Worm (Caenorhabditis elegans) whole organism, L4 larva: ENCODE data around the gene dct-17.

Experiments used
- F10B5.3 ChIP-seq: sonication (generic microtip); optimal IDR thresholded peaks from 2 replicates; lab custom pipeline; 2016; ENCODE audit warnings: mild to moderate bottlenecking, missing genetic modification characterization, missing compliant biosample characterization
- R02D3.7 ChIP-seq: fragments of 150-350 bp; sonication (generic microtip); optimal IDR thresholded peaks from 3 replicates; lab custom pipeline; 2014; ENCODE audit warnings: missing biosample characterization, missing genetic modification characterization
- T20F7.1 ChIP-seq: fragments of 200-800 bp; sonication (Bioruptor generic); optimal IDR thresholded peaks from 2 replicates; lab custom pipeline; 2018; ENCODE audit warnings: mild to moderate bottlenecking, missing genetic modification characterization, missing compliant biosample characterization
- Y5F2A.4 ChIP-seq: fragments of 200-800 bp; sonication (Bioruptor generic); optimal IDR thresholded peaks from 2 replicates; lab custom pipeline; 2018; ENCODE audit warnings: mild to moderate bottlenecking, missing genetic modification characterization, missing compliant biosample characterization
- aha-1 ChIP-seq: fragments of 150-350 bp; peaks from one replicate; lab custom pipeline; 2014; ENCODE audit warnings: missing biosample characterization, missing genetic modification characterization
- ama-1 ChIP-seq: fragments of 150-350 bp; optimal IDR thresholded peaks from 2 replicates; lab custom pipeline; 2014; ENCODE audit warnings: inconsistent platforms, mixed read lengths
- ceh-28 ChIP-seq: fragments of 150-350 bp; optimal IDR thresholded peaks from 2 replicates; lab custom pipeline; 2014; ENCODE audit warnings: missing biosample characterization, missing genetic modification reagents, missing genetic modification characterization
- ceh-32 ChIP-seq: sonication (generic microtip); optimal IDR thresholded peaks from 2 replicates; lab custom pipeline; 2016; ENCODE audit warnings: mild to moderate bottlenecking, missing genetic modification characterization, missing compliant biosample characterization; ENCODE audit not compliant: poor library complexity
- ceh-62 ChIP-seq: sonication (generic microtip); optimal IDR thresholded peaks from 2 replicates; lab custom pipeline; 2017; ENCODE audit warnings: missing biosample characterization, missing genetic modification characterization
- cey-2 ChIP-seq: sonication (generic microtip); optimal IDR thresholded peaks from 3 replicates; lab custom pipeline; 2017; ENCODE audit warnings: missing genetic modification characterization, mild to moderate bottlenecking, missing compliant biosample characterization, antibody characterized with exemption, borderline replicate concordance; ENCODE audit not compliant: insufficient read depth
- ctbp-1 ChIP-seq: fragments of 200-800 bp; sonication (Bioruptor generic); IDR thresholded peaks from 2 replicates; pipeline ENCODE4 v1.3.6; 2022; ENCODE audit warnings: missing genetic modification reagents, missing genetic modification characterization, missing compliant biosample characterization
- daf-16 ChIP-seq, 3 experiments: sonication (generic microtip); optimal IDR thresholded peaks; 2 replicates each; lab custom pipeline; 2016 to 2017; ENCODE audit warnings: missing genetic modification characterization in 3 of 3, missing genetic modification reagents in 3 of 3, mild to moderate bottlenecking in 2 of 3, missing compliant biosample characterization in 2 of 3, missing biosample characterization in 1 of 3, moderate library complexity in 1 of 3
- daf-8 ChIP-seq: fragments of 200-800 bp; sonication (Bioruptor generic); IDR thresholded peaks from 2 replicates; pipeline ENCODE4 v1.3.6; 2022; ENCODE audit warnings: missing genetic modification characterization, missing compliant biosample characterization
- dmd-6 ChIP-seq: fragments of 200-800 bp; sonication (Bioruptor generic); IDR thresholded peaks from 2 replicates; pipeline ENCODE4 v1.3.6; 2022; ENCODE audit warnings: missing genetic modification reagents, missing genetic modification characterization, missing compliant biosample characterization
- dve-1 ChIP-seq: sonication (generic microtip); optimal IDR thresholded peaks from 2 replicates; lab custom pipeline; 2017; ENCODE audit warnings: antibody characterized with exemption, mild to moderate bottlenecking, missing genetic modification characterization, missing compliant biosample characterization; ENCODE audit not compliant: insufficient read depth
- egl-27 ChIP-seq: sonication (generic microtip); optimal IDR thresholded peaks from 3 replicates; lab custom pipeline; 2017; ENCODE audit warnings: missing biosample characterization, missing genetic modification reagents, missing genetic modification characterization
- hif-1 ChIP-seq, 2 experiments: sonication (generic microtip); optimal IDR thresholded peaks; 2 replicates each; lab custom pipeline; 2016 to 2017; ENCODE audit warnings: missing compliant biosample characterization in 2 of 2, missing genetic modification characterization in 2 of 2, missing genetic modification reagents in 2 of 2, missing genotype in 2 of 2, mild to moderate bottlenecking in 1 of 2
- hlh-11 ChIP-seq: fragments of 200-800 bp; sonication (Bioruptor generic); optimal IDR thresholded peaks from 2 replicates; lab custom pipeline; 2018; ENCODE audit warnings: mild to moderate bottlenecking, missing genetic modification characterization, missing compliant biosample characterization
- jun-1 ChIP-seq: fragments of 150-350 bp; optimal IDR thresholded peaks from 2 replicates; lab custom pipeline; 2014; ENCODE audit warnings: missing biosample characterization, missing genetic modification reagents, missing genetic modification characterization
- lim-7 ChIP-seq: fragments of 200-800 bp; sonication (Bioruptor generic); IDR thresholded peaks from 2 replicates; pipeline ENCODE4 v1.3.6; 2022; ENCODE audit warnings: missing genetic modification characterization, missing compliant biosample characterization
- lin-1 ChIP-seq: fragments of 200-800 bp; sonication (Bioruptor generic); IDR thresholded peaks from 2 replicates; pipeline ENCODE4 v1.3.6; 2022; ENCODE audit warnings: missing genetic modification reagents, missing genetic modification characterization, missing compliant biosample characterization
- lin-13 ChIP-seq: fragments of 150-350 bp; optimal IDR thresholded peaks from 2 replicates; lab custom pipeline; 2014; ENCODE audit warnings: missing biosample characterization, missing genetic modification reagents, missing genetic modification characterization
- lin-38 ChIP-seq: fragments of 200-800 bp; sonication (Bioruptor generic); IDR thresholded peaks from 2 replicates; pipeline ENCODE4 v1.3.6; 2022; ENCODE audit warnings: missing genetic modification reagents, missing genetic modification characterization, missing compliant biosample characterization
- madf-5 ChIP-seq, 2 experiments: fragments of 200-800 bp; sonication (Bioruptor generic); IDR thresholded peaks; 2 replicates each; pipeline ENCODE4 v1.3.6; 2022; ENCODE audit warnings: missing compliant biosample characterization in 2 of 2, missing genetic modification characterization in 2 of 2
- mdl-1 ChIP-seq, 2 experiments: fragments of 150-350 bp in 1 of 2; sonication (generic microtip) in 1 of 2; optimal IDR thresholded peaks; 2 replicates each; lab custom pipeline; 2014 to 2017; ENCODE audit warnings: missing biosample characterization in 2 of 2, missing genetic modification characterization in 2 of 2
- mxl-2 ChIP-seq: fragments of 200-800 bp; sonication (Bioruptor generic); conservative IDR thresholded peaks from 2 replicates; pipeline ENCODE4 v1.3.6; 2022; ENCODE audit warnings: missing genetic modification reagents, missing genetic modification characterization, missing compliant biosample characterization
- mxl-3 ChIP-seq: fragments of 200-800 bp; sonication (Bioruptor generic); optimal IDR thresholded peaks from 2 replicates; lab custom pipeline; 2018; ENCODE audit warnings: mild to moderate bottlenecking, missing genetic modification characterization, missing compliant biosample characterization
- nhr-237 ChIP-seq: sonication (generic microtip); optimal IDR thresholded peaks from 2 replicates; lab custom pipeline; 2017; ENCODE audit warnings: missing biosample characterization, missing genetic modification characterization
- nhr-28 ChIP-seq: fragments of 150-350 bp; optimal IDR thresholded peaks from 2 replicates; lab custom pipeline; 2014; ENCODE audit warnings: missing biosample characterization, missing genetic modification characterization
- nhr-42 ChIP-seq: fragments of 200-800 bp; sonication (Bioruptor generic); IDR thresholded peaks from 2 replicates; pipeline ENCODE4 v1.3.6; 2022; ENCODE audit warnings: missing genetic modification characterization, missing compliant biosample characterization
- sdz-12 ChIP-seq: fragments of 200-800 bp; sonication (Bioruptor generic); optimal IDR thresholded peaks from 2 replicates; lab custom pipeline; 2018; ENCODE audit warnings: mild to moderate bottlenecking, missing genetic modification characterization, missing compliant biosample characterization
- unc-130 ChIP-seq: sonication (generic microtip); optimal IDR thresholded peaks from 2 replicates; lab custom pipeline; 2016; ENCODE audit warnings: missing genetic modification reagents, missing genetic modification characterization, missing compliant biosample characterization
- unc-39 ChIP-seq: sonication (generic microtip); optimal IDR thresholded peaks from 2 replicates; lab custom pipeline; 2017; ENCODE audit warnings: missing biosample characterization, missing genetic modification characterization
- unc-62 ChIP-seq, 3 experiments: fragments of 150-350 bp in 1 of 3; sonication (generic microtip); optimal IDR thresholded peaks in 2 of 3; peaks in 1 of 3; 1 replicate in 1 of 3; 2 replicates in 2 of 3; lab custom pipeline; 2014 to 2017; ENCODE audit warnings: missing biosample characterization in 3 of 3, missing genetic modification characterization in 3 of 3, missing genetic modification reagents in 3 of 3, missing genotype in 1 of 3
- vab-7 ChIP-seq: fragments of 200-800 bp; sonication (Bioruptor generic); IDR thresholded peaks from 2 replicates; pipeline ENCODE4 v1.3.6; 2022; ENCODE audit warnings: missing genetic modification reagents, missing genetic modification characterization, missing compliant biosample characterization
- zip-11 ChIP-seq: fragments of 200-800 bp; sonication (Bioruptor generic); IDR thresholded peaks from 2 replicates; pipeline ENCODE4 v1.3.6; 2022; ENCODE audit warnings: missing genetic modification characterization, missing compliant biosample characterization
- ztf-7 ChIP-seq: fragments of 150-350 bp; optimal IDR thresholded peaks from 2 replicates; lab custom pipeline; 2014; ENCODE audit warnings: missing biosample characterization, missing genetic modification characterization

dct-17 gene

DNA sequence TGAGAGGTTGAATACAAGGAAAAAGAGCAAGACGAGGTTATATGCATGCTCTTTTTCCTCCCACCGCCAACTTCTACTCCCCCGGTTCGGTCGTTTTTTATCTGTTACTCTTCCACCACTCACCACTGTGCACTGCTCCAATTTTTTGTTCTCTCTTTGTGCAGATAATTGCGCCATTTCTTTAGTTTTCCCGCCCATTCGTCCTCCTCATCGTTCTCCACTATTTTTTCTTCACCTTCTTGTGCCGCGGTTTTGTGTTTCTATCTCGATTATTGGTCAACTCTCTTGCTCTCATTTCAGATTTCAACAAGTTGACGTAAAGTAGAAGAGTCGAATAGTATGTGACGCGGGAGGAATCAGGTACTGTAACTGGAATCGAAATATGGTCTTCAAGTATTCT is 41.0 kb downstream of the dct-17 start, which contains the start of gene T01D3.1:
Gene T01D3.1, plus strand, starts transcription at position 301 of the 400 bp plus-strand sequence.
- TF ChIP-seq mxl-2 (GFP tag; lab: Robert Waterston, UW) (no peak), unc-62 (GFP tag; optimal IDR thresholded peaks at IDR 0.05 in 1 of 2; lab: Kevin White, UChicago) (peak in 1 of 2 experiments; percentile 58), unc-62 (tag; optimal IDR thresholded peaks at IDR 0.05; lab: Kevin White, UChicago) (no peak), dmd-6 (GFP tag; lab: Robert Waterston, UW) (no peak), daf-16 (GFP tag; optimal IDR thresholded peaks at IDR 0.05; lab: Kevin White, UChicago) (no peak), daf-16 (tag; optimal IDR thresholded peaks at IDR 0.05; lab: Kevin White, UChicago) (no peak)

DNA sequence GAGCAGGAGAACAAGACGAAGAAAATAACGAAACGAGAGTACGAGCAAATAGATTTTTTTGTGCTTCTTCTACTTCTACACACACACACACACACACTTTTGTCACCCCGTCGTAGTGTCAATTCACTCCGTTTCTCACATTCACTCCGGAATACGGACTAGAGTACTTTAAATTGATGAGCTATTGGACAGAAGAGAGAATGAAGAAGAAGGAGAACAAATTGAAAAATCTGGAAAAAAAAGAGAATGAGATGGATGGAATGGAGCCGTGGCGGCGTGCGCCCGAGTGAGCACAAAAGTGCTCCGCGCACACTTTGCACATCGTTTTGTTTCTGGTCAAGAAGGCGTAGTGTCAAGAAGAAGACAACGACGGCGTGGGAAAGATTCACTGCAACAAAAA is 43.1 kb downstream of the dct-17 start:
- no peak for TF ChIP-seq unc-130 (GFP tag; lab: Kevin White, UChicago)
- no peak for TF ChIP-seq nhr-237 (tag; lab: Kevin White, UChicago)
- TF ChIP-seq daf-8 (GFP tag; lab: Robert Waterston, UW) = no peak
- no peak for TF ChIP-seq F10B5.3 (tag; lab: Kevin White, UChicago)
- TF ChIP-seq lin-1 (GFP tag; lab: Robert Waterston, UW) = no peak
- no peak for TF ChIP-seq dve-1 (tag; lab: Kevin White, UChicago)
- no peak for TF ChIP-seq ceh-28
- no peak for TF ChIP-seq lin-38 (GFP tag; lab: Robert Waterston, UW)
- TF ChIP-seq unc-62 (GFP tag; optimal IDR thresholded peaks at IDR 0.05 in 1 of 2; lab: Kevin White, UChicago) = peak in 1 of 2 experiments; percentile 92
- TF ChIP-seq unc-62 (tag; optimal IDR thresholded peaks at IDR 0.05; lab: Kevin White, UChicago) = no peak
- no peak for TF ChIP-seq ama-1 (lab: Kevin White, UChicago)
- no peak for TF ChIP-seq ctbp-1
- no peak for TF ChIP-seq ceh-62 (tag; lab: Kevin White, UChicago)
- no peak for TF ChIP-seq vab-7
- TF ChIP-seq aha-1 (tag; lab: Kevin White, UChicago) = peak; percentile 69
- TF ChIP-seq hlh-11 (tag; lab: Kevin White, UChicago) = no peak
- TF ChIP-seq mdl-1 (tag; optimal IDR thresholded peaks at IDR 0.05; lab: Kevin White, UChicago) = no peak

DNA sequence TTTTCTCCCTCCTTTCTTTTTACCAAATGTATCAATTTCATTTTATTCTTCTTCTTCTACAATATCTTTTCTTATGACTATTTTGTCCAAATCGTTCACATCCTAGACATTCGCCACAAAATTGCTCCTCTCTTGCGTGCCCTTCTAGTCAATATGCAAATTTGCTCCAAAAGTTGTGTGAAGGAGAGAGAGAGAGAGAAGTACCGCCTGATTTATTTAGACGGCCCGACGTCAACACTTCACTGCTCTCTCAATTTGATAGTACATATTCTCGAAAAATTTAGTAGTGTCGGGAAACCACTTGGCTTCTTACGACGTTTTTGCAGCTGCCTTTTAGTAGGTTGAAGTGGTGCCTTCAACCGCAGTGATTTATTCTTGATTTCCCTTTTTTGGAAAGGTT is 44.1 kb downstream of the dct-17 start:
- TF ChIP-seq R02D3.7 (tag; lab: Kevin White, UChicago) = no peak
- no peak for TF ChIP-seq cey-2 (tag; lab: Kevin White, UChicago)
- no peak for TF ChIP-seq madf-5 (GFP tag; IDR thresholded peaks at IDR 0.05; lab: Robert Waterston, UW)
- no peak for TF ChIP-seq jun-1 (tag; lab: Kevin White, UChicago)
- TF ChIP-seq hif-1 (tag; optimal IDR thresholded peaks at IDR 0.05; lab: Kevin White, UChicago) = no peak
- TF ChIP-seq nhr-28 (tag; lab: Kevin White, UChicago) = no peak
- TF ChIP-seq T20F7.1 = no peak
- no peak for TF ChIP-seq ztf-7
- TF ChIP-seq lim-7 (GFP tag; lab: Robert Waterston, UW) = no peak
- TF ChIP-seq nhr-42 (GFP tag; lab: Robert Waterston, UW) = no peak
- no peak for TF ChIP-seq mxl-3 (GFP tag; lab: Kevin White, UChicago)
- TF ChIP-seq unc-39 (tag; lab: Kevin White, UChicago) = no peak
- TF ChIP-seq zip-11 (GFP tag; lab: Robert Waterston, UW) = no peak
- no peak for TF ChIP-seq mxl-2 (GFP tag; lab: Robert Waterston, UW)
- TF ChIP-seq egl-27 (tag; lab: Kevin White, UChicago) = no peak
- no peak for TF ChIP-seq Y5F2A.4 (GFP tag; lab: Kevin White, UChicago)
- no peak for TF ChIP-seq sdz-12 (GFP tag; lab: Kevin White, UChicago)
- no peak for TF ChIP-seq lin-13
- no peak for TF ChIP-seq ceh-32 (tag; lab: Kevin White, UChicago)
- TF ChIP-seq, all 104 proteins: peak for 0
